Worm (Caenorhabditis elegans) whole organism, L4/young adult: ENCODE data around the gene ttll-5.

Experiments used
- W03F9.2 ChIP-seq: fragments of 150-350 bp; optimal IDR thresholded peaks from 2 replicates; lab custom pipeline; 2014; ENCODE audit warnings: missing biosample characterization, missing genetic modification characterization
- dao-5 ChIP-seq: sonication (generic microtip); optimal IDR thresholded peaks from 2 replicates; lab custom pipeline; 2016; ENCODE audit warnings: missing genotype, missing genetic modification characterization, moderate library complexity, missing compliant biosample characterization
- him-1 ChIP-seq: sonication (generic microtip); optimal IDR thresholded peaks from 2 replicates; lab custom pipeline; 2016; ENCODE audit warnings: missing genotype, missing genetic modification reagents, missing genetic modification characterization, missing compliant biosample characterization

- TF ChIP-seq W03F9.2 (tag; lab: Kevin White, UChicago) (no peak), him-1 (tag; lab: Kevin White, UChicago) (no peak), dao-5 (tag; lab: Kevin White, UChicago) (no peak)
These were observed 38.6 kb upstream of the ttll-5 start, which contains the start of gene aat-6 for ce11 chrV:11470210-11470713.
